Worm (Caenorhabditis elegans): ENCODE results near the gene stip-1.

DNA sequence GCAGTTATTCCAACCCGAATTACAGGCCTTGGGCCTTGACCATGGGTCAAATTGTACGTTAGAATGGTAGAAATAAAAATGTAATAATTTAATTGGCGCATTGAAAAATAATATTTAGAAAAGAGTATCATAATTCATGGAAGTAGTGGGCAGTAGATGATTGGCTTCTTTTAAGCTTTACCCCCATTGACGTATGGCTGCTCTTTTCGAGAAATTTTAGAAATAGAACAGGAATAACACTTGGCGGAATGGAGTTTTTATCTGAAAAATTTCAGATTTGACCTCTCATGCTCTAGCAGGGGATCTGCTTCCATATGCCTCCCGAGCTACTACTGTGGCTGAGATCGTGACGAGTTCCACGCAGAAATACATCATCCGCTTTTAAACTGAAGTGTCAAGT, 41.1 kb downstream of the stip-1 start, which contains the start of gene gcy-4:
- TF ChIP-seq unc-39 (tag; optimal IDR thresholded peaks at IDR 0.05) (no peak), elt-2 (tag; optimal IDR thresholded peaks at IDR 0.05) (no peak), unc-62 (GFP tag; optimal IDR thresholded peaks at IDR 0.05) (no peak), daf-12 (tag; optimal IDR thresholded peaks at IDR 0.05) (no peak), lin-39 (tag; optimal IDR thresholded peaks at IDR 0.05) (no peak), nhr-77 (tag; optimal IDR thresholded peaks at IDR 0.05) (no peak), R02D3.7 (tag; optimal IDR thresholded peaks at IDR 0.05) (no peak)

Measured in whole organism, L3 larva.